Worm (Caenorhabditis elegans) whole organism, L3 larva: ENCODE data around the gene srw-117.

Experiments used
- R02D3.7 ChIP-seq: fragments of 150-350 bp; optimal IDR thresholded peaks from 2 replicates; lab custom pipeline; 2014; ENCODE audit warnings: missing biosample characterization, missing genetic modification characterization
- ZK546.5 ChIP-seq: sonication (generic microtip); optimal IDR thresholded peaks from 2 replicates; lab custom pipeline; 2017; ENCODE audit warnings: missing biosample characterization, missing genetic modification characterization
- elt-3 ChIP-seq, 3 experiments: fragments of 150-350 bp in 1 of 3; sonication (generic microtip) in 2 of 3; optimal IDR thresholded peaks; 2 replicates in 2 of 3; 4 replicates in 1 of 3; lab custom pipeline; 2014 to 2017; ENCODE audit warnings: missing biosample characterization in 3 of 3, missing genetic modification characterization in 3 of 3
- lin-15B ChIP-seq: fragments of 150-350 bp; optimal IDR thresholded peaks from 2 replicates; lab custom pipeline; 2014; ENCODE audit warnings: missing biosample characterization, missing genetic modification characterization
- lin-39 ChIP-seq: fragments of 150-350 bp; optimal IDR thresholded peaks from 2 replicates; lab custom pipeline; 2018; ENCODE audit warnings: missing biosample characterization, missing genetic modification reagents, missing genetic modification characterization
- mml-1 ChIP-seq: fragments of 150-350 bp; sonication (generic microtip); optimal IDR thresholded peaks from 3 replicates; lab custom pipeline; 2014; ENCODE audit warnings: missing biosample characterization, missing genetic modification characterization
- nfya-1 ChIP-seq: sonication (generic microtip); optimal IDR thresholded peaks from 2 replicates; lab custom pipeline; 2017; ENCODE audit warnings: missing genetic modification characterization, mild to moderate bottlenecking, missing compliant biosample characterization, antibody characterized with exemption, moderate library complexity; ENCODE audit not compliant: insufficient read depth
- nhr-11 ChIP-seq: fragments of 150-350 bp; optimal IDR thresholded peaks from 2 replicates; lab custom pipeline; 2014; ENCODE audit warnings: missing biosample characterization, missing genetic modification characterization
- nhr-67 ChIP-seq: fragments of 150-350 bp; optimal IDR thresholded peaks from 2 replicates; lab custom pipeline; 2014; ENCODE audit warnings: missing biosample characterization, missing genetic modification characterization
- nhr-76 ChIP-seq: fragments of 150-350 bp; sonication (generic microtip); optimal IDR thresholded peaks from 5 replicates; lab custom pipeline; 2014; ENCODE audit warnings: missing biosample characterization, missing genetic modification characterization
- nhr-77 ChIP-seq: fragments of 150-350 bp; optimal IDR thresholded peaks from 2 replicates; lab custom pipeline; 2014; ENCODE audit warnings: missing biosample characterization, missing genetic modification characterization
- pha-4 ChIP-seq: fragments of 150-350 bp; optimal IDR thresholded peaks from 2 replicates; lab custom pipeline; 2014; ENCODE audit warnings: missing biosample characterization, missing genetic modification reagents, missing genetic modification characterization
- pqm-1 ChIP-seq: fragments of 150-350 bp; optimal IDR thresholded peaks from 2 replicates; lab custom pipeline; 2017; ENCODE audit warnings: missing biosample characterization, missing genetic modification characterization, inconsistent platforms
- skn-1 ChIP-seq: fragments of 150-350 bp; optimal IDR thresholded peaks from 2 replicates; lab custom pipeline; 2014; ENCODE audit warnings: missing biosample characterization, missing genetic modification characterization
- ztf-4 ChIP-seq: fragments of 150-350 bp; optimal IDR thresholded peaks from 2 replicates; lab custom pipeline; 2014; ENCODE audit warnings: missing biosample characterization, missing genetic modification characterization

srw-117 gene

DNA sequence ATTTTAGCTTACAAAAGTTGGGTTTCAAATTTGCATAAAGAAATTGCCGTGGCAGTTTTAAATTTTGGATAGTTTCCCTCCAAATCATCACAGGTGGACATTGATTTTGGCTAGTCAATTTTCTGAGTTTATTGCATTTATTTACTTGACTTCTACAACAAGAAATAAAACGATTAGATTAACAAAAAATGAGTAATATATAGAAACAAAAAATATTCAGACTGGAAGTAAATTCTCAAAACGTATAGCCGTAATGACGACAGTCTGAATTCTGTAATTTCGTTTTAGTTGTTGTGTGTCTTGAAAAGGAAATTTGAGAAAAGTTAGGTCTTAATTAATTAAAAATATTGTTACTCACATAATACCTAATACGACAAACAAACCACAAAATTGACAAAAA is 44.8 kb downstream of the srw-117 start, which contains the start of gene srw-141:
srw-141 (minus strand) TSS at position 101 of the 400 bp plus-strand sequence.
- TF ChIP-seq skn-1 (tag; lab: Kevin White, UChicago), result no peak
- TF ChIP-seq R02D3.7, result no peak
- TF ChIP-seq nfya-1 (tag; lab: Kevin White, UChicago), result no peak
- no peak for TF ChIP-seq nhr-67 (tag; lab: Kevin White, UChicago)
- TF ChIP-seq nhr-76 (tag; lab: Kevin White, UChicago), result no peak
- TF ChIP-seq ZK546.5 (tag; lab: Kevin White, UChicago), result no peak
- TF ChIP-seq ztf-4 (tag; lab: Kevin White, UChicago), result no peak
- TF ChIP-seq pha-4, result no peak
- TF ChIP-seq lin-39 (tag; lab: Kevin White, UChicago), result no peak

DNA sequence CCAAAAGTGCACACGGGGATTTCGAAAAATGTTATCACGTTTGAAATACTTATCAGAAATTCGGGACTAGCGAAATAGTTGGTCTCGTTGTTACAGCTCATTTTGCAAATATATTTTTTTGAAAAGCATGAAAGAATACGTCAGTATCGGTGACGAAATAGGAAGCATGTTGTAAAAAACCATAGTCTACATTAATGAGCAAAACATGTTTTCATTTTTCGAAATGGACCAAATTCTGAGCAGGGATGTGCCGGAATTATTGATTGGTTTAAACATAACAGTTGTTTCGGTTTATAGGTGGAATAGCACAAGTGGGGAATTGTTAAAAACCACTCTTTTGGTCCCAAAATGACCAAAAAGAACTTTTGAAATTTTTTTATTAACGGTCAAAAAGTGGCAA is 49.2 kb downstream of the srw-117 start, which contains the start of gene srh-247:
srh-247 (minus strand) TSS at position 101 of the 400 bp plus-strand sequence.
- TF ChIP-seq pqm-1 (tag; lab: Kevin White, UChicago), result no peak
- TF ChIP-seq nhr-77 (tag; lab: Kevin White, UChicago), result no peak
- TF ChIP-seq mml-1 (tag; lab: Kevin White, UChicago), result no peak
- no peak for TF ChIP-seq lin-15B (tag; lab: Kevin White, UChicago)
- TF ChIP-seq elt-3 (tag; optimal IDR thresholded peaks at IDR 0.05; lab: Kevin White, UChicago), result no peak
- no peak for TF ChIP-seq nhr-76 (tag; lab: Kevin White, UChicago)
- TF ChIP-seq nhr-11 (tag; lab: Kevin White, UChicago), result no peak
